Fruit fly (Drosophila melanogaster): ENCODE measurements around the gene CG14143.

Gene CG14143

dm6 chr3L:11118627-11119395 is 16.0 kb upstream of the CG14143 start (continued):
- TF ChIP-seq jigr1 (GFP tag; IDR thresholded peaks at IDR 0.05): no peak
- TF ChIP-seq dysf (GFP tag; IDR thresholded peaks at IDR 0.05): peak; percentile 27; the same call in 1 of the 3 replicates
- TF ChIP-seq Ssrp (tag; optimal IDR thresholded peaks at IDR 0.05): peak; percentile 2
- peak; percentile 93 for TF ChIP-seq fd64A (GFP tag; optimal IDR thresholded peaks at IDR 0.05)
- TF ChIP-seq Kr (GFP tag; optimal IDR thresholded peaks at IDR 0.05): peak; percentile 83
- peak; percentile 12; the same call in 1 of the 3 replicates for TF ChIP-seq CG34224 (GFP tag; IDR thresholded peaks at IDR 0.05; ENCODE audit: partially characterized antibody)
- peak; percentile 76 for TF ChIP-seq Mes4 (GFP tag; optimal IDR thresholded peaks at IDR 0.05)
- peak; percentile 86 for TF ChIP-seq nerfin-1 (tag; optimal IDR thresholded peaks at IDR 0.05)
- no peak for TF ChIP-seq jing (GFP tag; optimal IDR thresholded peaks at IDR 0.05)
- TF ChIP-seq E2f2 (GFP tag; IDR thresholded peaks at IDR 0.05): peak; percentile 50; the same call in 1 of the 2 replicates
- TF ChIP-seq CG14050 (GFP tag; IDR thresholded peaks at IDR 0.05): peak; percentile 48; the same call in 1 of the 3 replicates
- TF ChIP-seq CG31224 (GFP tag; IDR thresholded peaks at IDR 0.05): no peak
- peak; percentile 18 for TF ChIP-seq az2 (GFP tag; optimal IDR thresholded peaks at IDR 0.05)
- peak; percentile 38 for TF ChIP-seq HLH54F (GFP tag; optimal IDR thresholded peaks at IDR 0.05)
- no peak for TF ChIP-seq sisA (GFP tag; IDR thresholded peaks at IDR 0.05)
- peak; percentile 27; the same call in 1 of the 3 replicates for TF ChIP-seq tgo (GFP tag; IDR thresholded peaks at IDR 0.05)
- no peak for TF ChIP-seq CG30020 (tag; optimal IDR thresholded peaks at IDR 0.05)
- TF ChIP-seq CG11695 (GFP tag; IDR thresholded peaks at IDR 0.05): peak; percentile 57; the same call in 1 of the 3 replicates
- TF ChIP-seq run (tag; optimal IDR thresholded peaks at IDR 0.05): peak; percentile 63
- peak; percentile 11 for TF ChIP-seq lbe (GFP tag; optimal IDR thresholded peaks at IDR 0.05)
- TF ChIP-seq zen (tag; optimal IDR thresholded peaks at IDR 0.05): peak; percentile 31
- peak; percentile 22 for TF ChIP-seq D19B (GFP tag; optimal IDR thresholded peaks at IDR 0.05)
- peak; percentile 49 for TF ChIP-seq Max (GFP tag; optimal IDR thresholded peaks at IDR 0.05)
- peak; percentile 37 for TF ChIP-seq Lhr (GFP tag; optimal IDR thresholded peaks at IDR 0.05)
- peak; percentile 84 for TF ChIP-seq CHES-1-like (GFP tag; optimal IDR thresholded peaks at IDR 0.05)
- peak; percentile 55 to 75 for TF ChIP-seq Pdp1 (GFP tag; optimal IDR thresholded peaks at IDR 0.05)
- TF ChIP-seq Bgb (GFP tag; IDR thresholded peaks at IDR 0.05; ENCODE audit: partially characterized antibody): no peak
- TF ChIP-seq Eip74EF (GFP tag; optimal IDR thresholded peaks at IDR 0.05): peak in 1 of 2 experiments; percentile 75
- TF ChIP-seq NC2α (GFP tag; optimal IDR thresholded peaks at IDR 0.05): peak; percentile 69
- no peak for TF ChIP-seq croc (GFP tag; conservative IDR thresholded peaks at IDR 0.05)
- TF ChIP-seq lola (GFP tag; optimal IDR thresholded peaks at IDR 0.05): peak in 1 of 3 experiments; percentile 18
- peak; percentile 73 for TF ChIP-seq nom (GFP tag; optimal IDR thresholded peaks at IDR 0.05)
- TF ChIP-seq CG4617 (GFP tag; optimal IDR thresholded peaks at IDR 0.05; ENCODE audit: borderline replicate concordance): peak; percentile 12
- no peak for TF ChIP-seq CG14965 (GFP tag; optimal IDR thresholded peaks at IDR 0.05; ENCODE audit: borderline replicate concordance)
- peak; percentile 24; the same call in 1 of the 2 replicates for TF ChIP-seq CG10366 (GFP tag; IDR thresholded peaks at IDR 0.05)
- no peak for TF ChIP-seq ato (GFP tag; IDR thresholded peaks at IDR 0.05; ENCODE audit: partially characterized antibody)
- TF ChIP-seq CTCF (GFP tag; optimal IDR thresholded peaks at IDR 0.05): peak; percentile 6
- TF ChIP-seq pzg (GFP tag; optimal IDR thresholded peaks at IDR 0.05): peak; percentile 14
- peak; percentile 77 for TF ChIP-seq CG31365 (tag; optimal IDR thresholded peaks at IDR 0.05)
- peak; percentile 74 for TF ChIP-seq CG3281 (GFP tag; optimal IDR thresholded peaks at IDR 0.05)
- TF ChIP-seq wdn (GFP tag; IDR thresholded peaks at IDR 0.05): peak; percentile 51; the same call in 1 of the 2 replicates
- TF ChIP-seq vnd (GFP tag; IDR thresholded peaks at IDR 0.05; ENCODE audit: partially characterized antibody): no peak
- no peak for TF ChIP-seq cas (GFP tag; IDR thresholded peaks at IDR 0.05)
- peak; percentile 69 for TF ChIP-seq CG10147 (GFP tag; optimal IDR thresholded peaks at IDR 0.05)
- TF ChIP-seq CG32767 (GFP tag; IDR thresholded peaks at IDR 0.05): peak; percentile 89
- no peak for TF ChIP-seq Sry-δ (GFP tag; optimal IDR thresholded peaks at IDR 0.05)
- TF ChIP-seq CG10462 (GFP tag; optimal IDR thresholded peaks at IDR 0.05): no peak
- peak; percentile 79 for TF ChIP-seq CG6765 (GFP tag; optimal IDR thresholded peaks at IDR 0.05)

All from whole organism, embryonic.